Fruit fly (Drosophila melanogaster) whole organism, embryonic: ENCODE measurements around the gene CG3841.

Source experiments
- Atf6 ChIP-seq: fragments of 200-800 bp; sonication (Bioruptor generic); IDR thresholded peaks from 2 replicates; pipeline ENCODE4 v1.3.6; 2022; ENCODE audit warnings: missing biosample characterization, missing genetic modification characterization
- CG10267 ChIP-seq: fragments of 200-800 bp; sonication (Bioruptor generic); optimal IDR thresholded peaks from 2 replicates; lab custom pipeline; 2018; ENCODE audit warnings: missing biosample characterization, mild to moderate bottlenecking, missing genetic modification characterization, moderate library complexity
- CG12219 ChIP-seq: fragments of 200-800 bp; sonication (Bioruptor generic); optimal IDR thresholded peaks from 3 replicates; lab custom pipeline; 2018; ENCODE audit warnings: missing biosample characterization, mild to moderate bottlenecking, missing genetic modification characterization
- CG16813 ChIP-seq: fragments of 200-800 bp; sonication (Bioruptor generic); IDR thresholded peaks from 3 replicates; pipeline ENCODE4 v1.3.6; 2022; ENCODE audit warnings: missing biosample characterization, missing genetic modification characterization; ENCODE audit not compliant: partially characterized antibody
- CG2116 ChIP-seq: fragments of 200-800 bp; sonication (Bioruptor generic); optimal IDR thresholded peaks from 3 replicates; lab custom pipeline; 2018; ENCODE audit warnings: missing biosample characterization, mild to moderate bottlenecking, missing genetic modification characterization
- CG31441 ChIP-seq: fragments of 200-800 bp; sonication (Bioruptor generic); IDR thresholded peaks from 2 replicates; pipeline ENCODE4 v1.3.6; 2022; ENCODE audit warnings: missing biosample characterization, missing genetic modification characterization
- CG3163 ChIP-seq: fragments of 200-800 bp; sonication (Bioruptor generic); optimal IDR thresholded peaks from 3 replicates; lab custom pipeline; 2016; ENCODE audit warnings: missing biosample characterization, missing genetic modification characterization
- CG3281 ChIP-seq: fragments of 200-800 bp; sonication (Bioruptor generic); optimal IDR thresholded peaks from 3 replicates; lab custom pipeline; 2017; ENCODE audit warnings: missing biosample characterization, mild to moderate bottlenecking, missing genetic modification characterization
- CG34376 ChIP-seq: fragments of 200-800 bp; sonication (Bioruptor generic); optimal IDR thresholded peaks from 2 replicates; lab custom pipeline; 2018; ENCODE audit warnings: missing biosample characterization, mild to moderate bottlenecking, missing genetic modification characterization
- CG4360 ChIP-seq: fragments of 200-800 bp; sonication (Bioruptor generic); IDR thresholded peaks from 2 replicates; pipeline ENCODE4 v1.3.6; 2022; ENCODE audit warnings: missing biosample characterization, missing genetic modification characterization
- CG43689 ChIP-seq: fragments of 200-800 bp; sonication (Bioruptor generic); IDR thresholded peaks from 2 replicates; pipeline ENCODE4 v1.3.6; 2022; ENCODE audit warnings: missing biosample characterization, missing genetic modification characterization
- CG6689 ChIP-seq: fragments of 200-800 bp; sonication (Bioruptor generic); IDR thresholded peaks from 2 replicates; pipeline ENCODE4 v1.3.6; 2022; ENCODE audit warnings: missing biosample characterization, missing genetic modification characterization
- CG6813 ChIP-seq: fragments of 200-800 bp; sonication (Bioruptor generic); optimal IDR thresholded peaks from 2 replicates; lab custom pipeline; 2017; ENCODE audit warnings: missing biosample characterization, missing genetic modification characterization, mild to moderate bottlenecking, moderate library complexity, missing genetic modification reagents
- CG7372 ChIP-seq: fragments of 200-800 bp; sonication (Bioruptor generic); IDR thresholded peaks from 2 replicates; pipeline ENCODE4 v1.3.6; 2022; ENCODE audit warnings: missing biosample characterization, missing genetic modification characterization
- CG7928 ChIP-seq: fragments of 200-800 bp; sonication (Bioruptor generic); optimal IDR thresholded peaks from 2 replicates; lab custom pipeline; 2017; ENCODE audit warnings: missing biosample characterization, mild to moderate bottlenecking, missing genetic modification characterization
- Chrac-16 ChIP-seq: fragments of 200-800 bp; sonication (Bioruptor generic); optimal IDR thresholded peaks from 3 replicates; lab custom pipeline; 2016; ENCODE audit warnings: missing biosample characterization, missing genetic modification characterization
- E2f1 ChIP-seq: fragments of 200-800 bp; sonication (Bioruptor generic); IDR thresholded peaks from 2 replicates; pipeline ENCODE4 v1.3.6; 2022; ENCODE audit warnings: missing biosample characterization, missing genetic modification characterization
- E2f2 ChIP-seq: fragments of 200-800 bp; sonication (Bioruptor generic); IDR thresholded peaks from 2 replicates; pipeline ENCODE4 v1.3.6; 2022; ENCODE audit warnings: missing biosample characterization, missing genetic modification characterization
- Ets97D ChIP-seq: fragments of 200-800 bp; sonication (Bioruptor generic); optimal IDR thresholded peaks from 3 replicates; lab custom pipeline; 2016; ENCODE audit warnings: missing biosample characterization, missing genetic modification characterization
- Hr51 ChIP-seq, 2 experiments: fragments of 200-800 bp; sonication (Bioruptor generic); optimal IDR thresholded peaks; 2 replicates in 1 of 2; 3 replicates in 1 of 2; lab custom pipeline; 2016 to 2018; ENCODE audit warnings: missing biosample characterization in 2 of 2, missing genetic modification characterization in 2 of 2, mild to moderate bottlenecking in 1 of 2, moderate library complexity in 1 of 2
- Hsf ChIP-seq: fragments of 200-800 bp; sonication (Bioruptor generic); optimal IDR thresholded peaks from 3 replicates; lab custom pipeline; 2016; ENCODE audit warnings: missing biosample characterization, missing genetic modification characterization
- Myb ChIP-seq: fragments of 200-800 bp; sonication (Bioruptor generic); optimal IDR thresholded peaks from 2 replicates; lab custom pipeline; 2016; ENCODE audit warnings: missing biosample characterization, missing genetic modification characterization
- Nf-YC ChIP-seq: fragments of 200-800 bp; optimal IDR thresholded peaks from 3 replicates; lab custom pipeline; 2019; ENCODE audit warnings: missing biosample characterization, mild to moderate bottlenecking, missing genetic modification characterization, moderate library complexity
- PHDP ChIP-seq: fragments of 200-800 bp; sonication (Bioruptor generic); optimal IDR thresholded peaks from 3 replicates; lab custom pipeline; 2018; ENCODE audit warnings: missing biosample characterization, mild to moderate bottlenecking, missing genetic modification characterization, moderate library complexity
- Ravus ChIP-seq: fragments of 200-800 bp; sonication (Bioruptor generic); IDR thresholded peaks from 2 replicates; pipeline ENCODE4 v1.3.6; 2022; ENCODE audit warnings: missing biosample characterization, missing genetic modification characterization
- Scr ChIP-seq: fragments of 200-800 bp; sonication (Bioruptor generic); IDR thresholded peaks from 2 replicates; pipeline ENCODE4 v1.3.6; 2022; ENCODE audit warnings: missing biosample characterization, missing genetic modification characterization; ENCODE audit not compliant: partially characterized antibody
- Six4 ChIP-seq: fragments of 200-800 bp; sonication (Bioruptor generic); optimal IDR thresholded peaks from 2 replicates; lab custom pipeline; 2016; ENCODE audit warnings: missing biosample characterization, missing genetic modification characterization
- ara ChIP-seq: fragments of 200-800 bp; sonication (Bioruptor generic); IDR thresholded peaks from 2 replicates; pipeline ENCODE4 v1.3.6; 2022; ENCODE audit warnings: missing biosample characterization, missing genetic modification characterization
- ase ChIP-seq: fragments of 200-800 bp; sonication (Bioruptor generic); IDR thresholded peaks from 3 replicates; pipeline ENCODE4 v1.3.6; 2022; ENCODE audit warnings: missing biosample characterization, missing genetic modification characterization
- cg ChIP-seq: fragments of 200-800 bp; sonication (Bioruptor generic); optimal IDR thresholded peaks from 3 replicates; lab custom pipeline; 2019; ENCODE audit warnings: missing biosample characterization, mild to moderate bottlenecking, missing genetic modification characterization, moderate library complexity
- chif ChIP-seq, 2 experiments: fragments of 200-800 bp; sonication (Bioruptor generic); optimal IDR thresholded peaks; 3 replicates each; lab custom pipeline; 2016; ENCODE audit warnings: missing biosample characterization in 2 of 2, missing genetic modification characterization in 2 of 2
- chinmo ChIP-seq: fragments of 200-800 bp; sonication (Bioruptor generic); IDR thresholded peaks from 4 replicates; pipeline ENCODE4 v1.3.6; 2022; ENCODE audit warnings: missing biosample characterization, missing genetic modification characterization; ENCODE audit not compliant: partially characterized antibody
- chn ChIP-seq: fragments of 200-800 bp; sonication (Bioruptor generic); optimal IDR thresholded peaks from 2 replicates; lab custom pipeline; 2016; ENCODE audit warnings: missing biosample characterization, missing genetic modification characterization
- crc ChIP-seq: fragments of 200-800 bp; sonication (Bioruptor generic); optimal IDR thresholded peaks from 2 replicates; lab custom pipeline; 2016; ENCODE audit warnings: missing biosample characterization, missing genetic modification characterization
- croc ChIP-seq: fragments of 200-800 bp; sonication (Bioruptor generic); conservative IDR thresholded peaks from 3 replicates; pipeline ENCODE4 v1.3.6; 2022; ENCODE audit warnings: missing biosample characterization, missing genetic modification characterization
- crol ChIP-seq: fragments of 200-800 bp; sonication (Bioruptor generic); IDR thresholded peaks from 2 replicates; pipeline ENCODE4 v1.3.6; 2022; ENCODE audit warnings: missing biosample characterization, missing genetic modification characterization
- da ChIP-seq: fragments of 200-800 bp; sonication (Bioruptor generic); optimal IDR thresholded peaks from 2 replicates; lab custom pipeline; 2016; ENCODE audit warnings: missing biosample characterization, missing genetic modification characterization
- fd96Cb ChIP-seq: fragments of 200-800 bp; sonication (Bioruptor generic); optimal IDR thresholded peaks from 2 replicates; lab custom pipeline; 2018; ENCODE audit warnings: missing biosample characterization, mild to moderate bottlenecking, missing genetic modification characterization, moderate library complexity
- fru ChIP-seq: fragments of >200 bp; optimal IDR thresholded peaks from 2 replicates; lab custom pipeline; 2017
- gcm2 ChIP-seq: fragments of 200-800 bp; sonication (Bioruptor generic); optimal IDR thresholded peaks from 2 replicates; lab custom pipeline; 2016; ENCODE audit warnings: missing biosample characterization, missing genetic modification characterization
- grau ChIP-seq: fragments of 200-800 bp; optimal IDR thresholded peaks from 3 replicates; lab custom pipeline; 2019; ENCODE audit warnings: missing biosample characterization, mild to moderate bottlenecking, missing genetic modification characterization, moderate library complexity
- h ChIP-seq: fragments of >200 bp; optimal IDR thresholded peaks from 2 replicates; lab custom pipeline; 2017
- jumu ChIP-seq: fragments of 200-800 bp; sonication (Bioruptor generic); optimal IDR thresholded peaks from 3 replicates; lab custom pipeline; 2016; ENCODE audit warnings: missing biosample characterization, missing genetic modification characterization
- kay ChIP-seq: fragments of 200-800 bp; sonication (Bioruptor generic); optimal IDR thresholded peaks from 2 replicates; lab custom pipeline; 2016; ENCODE audit warnings: missing biosample characterization, missing genetic modification characterization
- kni ChIP-seq: fragments of 200-800 bp; sonication (Bioruptor generic); optimal IDR thresholded peaks from 3 replicates; lab custom pipeline; 2017; ENCODE audit warnings: mild to moderate bottlenecking, missing biosample characterization, missing genetic modification reagents, missing genetic modification characterization
- lola ChIP-seq, 3 experiments: fragments of >200 bp in 2 of 3; fragments of 200-800 bp in 1 of 3; sonication (Bioruptor generic) in 1 of 3; optimal IDR thresholded peaks; 2 replicates each; lab custom pipeline; 2017 to 2019; ENCODE audit warnings: missing biosample characterization in 3 of 3, missing genetic modification characterization in 3 of 3, mild to moderate bottlenecking in 1 of 3, moderate library complexity in 1 of 3
- pb ChIP-seq: fragments of 200-800 bp; sonication (Bioruptor generic); optimal IDR thresholded peaks from 3 replicates; lab custom pipeline; 2016; ENCODE audit warnings: missing biosample characterization, missing genetic modification characterization
- pfk ChIP-seq: fragments of 200-800 bp; sonication (Bioruptor generic); optimal IDR thresholded peaks from 2 replicates; lab custom pipeline; 2018; ENCODE audit warnings: missing biosample characterization, mild to moderate bottlenecking, missing genetic modification characterization, moderate library complexity
- row ChIP-seq: fragments of 200-800 bp; sonication (Bioruptor generic); IDR thresholded peaks from 3 replicates; pipeline ENCODE4 v1.3.6; 2022; ENCODE audit warnings: missing biosample characterization, missing genetic modification characterization
- stc ChIP-seq: fragments of 200-800 bp; sonication (Bioruptor generic); IDR thresholded peaks from 2 replicates; pipeline ENCODE4 v1.3.6; 2022; ENCODE audit warnings: missing biosample characterization, missing genetic modification characterization
- tll ChIP-seq, 2 experiments: fragments of 200-800 bp in 1 of 2; fragments of >200 bp in 1 of 2; sonication (Bioruptor generic) in 1 of 2; optimal IDR thresholded peaks; 2 replicates each; lab custom pipeline; 2017 to 2019; ENCODE audit warnings: missing biosample characterization in 2 of 2, missing genetic modification characterization in 2 of 2, mild to moderate bottlenecking in 1 of 2, moderate library complexity in 1 of 2

The CG3841 gene

DNA sequence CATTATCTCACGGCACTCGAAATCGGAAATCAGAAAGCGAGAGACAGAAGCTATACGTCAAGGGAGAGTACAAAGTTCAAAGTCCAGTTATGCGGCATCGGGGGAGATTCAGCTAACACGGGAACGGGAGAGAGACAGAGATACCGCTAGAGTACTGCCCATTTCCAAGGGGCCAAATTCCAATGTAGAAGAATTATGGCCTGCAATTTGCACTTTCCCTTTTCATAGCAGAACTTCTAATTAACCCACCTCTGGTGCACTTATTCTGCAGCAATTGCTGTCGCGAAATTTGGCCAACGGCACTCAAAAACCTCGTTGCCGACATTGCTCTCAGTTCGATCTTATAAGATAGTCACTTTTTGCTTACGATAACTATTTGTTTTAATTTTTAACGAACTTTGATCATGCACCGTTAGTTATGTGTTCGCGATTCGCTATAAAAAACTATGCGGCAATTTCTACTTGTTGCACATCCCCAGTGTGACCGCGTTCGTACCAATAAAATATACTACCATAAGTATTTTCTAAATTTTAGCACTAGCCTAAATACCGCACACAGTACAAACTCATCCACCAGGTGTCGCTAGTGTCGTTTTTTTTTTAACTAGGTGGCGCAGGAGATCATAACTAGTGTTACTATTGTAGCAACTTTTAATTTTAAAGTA lies 12.9 kb upstream of the CG3841 start, which contains the start of gene Mtpalpha (continued):
- TF ChIP-seq E2f2 (GFP tag; lab: Robert Waterston, UW) = peak; percentile 25; the same call in 1 of the 2 replicates
- TF ChIP-seq chn (GFP tag; lab: Kevin White, UChicago) = no peak
- TF ChIP-seq lola (GFP tag; optimal IDR thresholded peaks at IDR 0.05; lab: Kevin White, UChicago) = no peak
- TF ChIP-seq h (lab: Kevin White, UChicago) = no peak
- TF ChIP-seq PHDP (tag; lab: Kevin White, UChicago) = no peak
- TF ChIP-seq da = no peak
- TF ChIP-seq CG7372 (GFP tag; lab: Robert Waterston, UW) = no peak
- peak; percentile 78 for TF ChIP-seq CG34376 (GFP tag; lab: Kevin White, UChicago)
- no peak for TF ChIP-seq CG7928 (GFP tag; lab: Kevin White, UChicago)
- 0 out of 3 replicates have a peak, but pooled peaks have one; percentile 22 for TF ChIP-seq ase (GFP tag; lab: Robert Waterston, UW)
- TF ChIP-seq cg = no peak
- no peak for TF ChIP-seq pb (GFP tag; lab: Kevin White, UChicago)
- TF ChIP-seq CG31441 (GFP tag; lab: Robert Waterston, UW) = no peak
- TF ChIP-seq Ets97D (GFP tag; lab: Kevin White, UChicago) = peak; percentile 67
- no peak for TF ChIP-seq CG6813
- TF ChIP-seq CG12219 (GFP tag; lab: Kevin White, UChicago) = no peak
- no peak for TF ChIP-seq E2f1 (GFP tag; lab: Robert Waterston, UW)
- TF ChIP-seq Hr51 (GFP tag; optimal IDR thresholded peaks at IDR 0.05; lab: Kevin White, UChicago) = no peak
- TF ChIP-seq crol (GFP tag; lab: Robert Waterston, UW) = no peak
- no peak for TF ChIP-seq Six4 (GFP tag; lab: Kevin White, UChicago)
- peak; percentile 22 for TF ChIP-seq CG2116 (GFP tag; lab: Kevin White, UChicago)
- TF ChIP-seq grau (tag; lab: Kevin White, UChicago) = no peak
- no peak for TF ChIP-seq fd96Cb (tag; lab: Kevin White, UChicago)
- no peak for TF ChIP-seq kay (GFP tag; lab: Kevin White, UChicago)
- TF ChIP-seq fru (lab: Kevin White, UChicago) = no peak
- TF ChIP-seq tll (GFP tag; optimal IDR thresholded peaks at IDR 0.05; lab: Kevin White, UChicago) = no peak
- no peak for TF ChIP-seq pfk
- peak; percentile 67 for TF ChIP-seq CG10267 (tag; lab: Kevin White, UChicago)
- TF ChIP-seq gcm2 = peak; percentile 2
- no peak for TF ChIP-seq CG4360 (GFP tag; lab: Robert Waterston, UW)
- no peak; the same call in 1 of the 2 replicates for TF ChIP-seq stc (GFP tag; lab: Robert Waterston, UW)
- peak; percentile 56 for TF ChIP-seq Chrac-16 (GFP tag; lab: Kevin White, UChicago)
- no peak for TF ChIP-seq CG43689 (GFP tag; lab: Robert Waterston, UW)
- TF ChIP-seq chif (GFP tag; optimal IDR thresholded peaks at IDR 0.05; lab: Kevin White, UChicago) = peak; percentile 23 to 67
- TF ChIP-seq CG16813 (GFP tag; lab: Robert Waterston, UW) = no peak
- TF ChIP-seq CG6689 (GFP tag; lab: Robert Waterston, UW) = no peak
- no peak for TF ChIP-seq Atf6 (GFP tag; lab: Robert Waterston, UW)
- no peak for TF ChIP-seq CG3281
- TF ChIP-seq CG3163 = peak; percentile 1
- TF ChIP-seq chinmo (GFP tag; lab: Robert Waterston, UW) = peak; percentile 86; the same call in 2 of the 4 replicates
- peak; percentile 42 for TF ChIP-seq Hsf (GFP tag; lab: Kevin White, UChicago)
- no peak for TF ChIP-seq Ravus (GFP tag; lab: Robert Waterston, UW)
- TF ChIP-seq Myb (GFP tag; lab: Kevin White, UChicago) = peak; percentile 56
- peak; percentile 18 for TF ChIP-seq jumu
- 0 out of 3 replicates have a peak, but pooled peaks have one; percentile 20 for TF ChIP-seq row (GFP tag; lab: Robert Waterston, UW)
- no peak for TF ChIP-seq Nf-YC (tag; lab: Kevin White, UChicago)
- TF ChIP-seq crc (GFP tag; lab: Kevin White, UChicago) = no peak
- no peak for TF ChIP-seq ara (GFP tag; lab: Robert Waterston, UW)
- TF ChIP-seq kni (GFP tag; lab: Kevin White, UChicago) = no peak
- TF ChIP-seq croc (GFP tag; lab: Robert Waterston, UW) = no peak
- no peak for TF ChIP-seq Scr (GFP tag; lab: Robert Waterston, UW)
